Comparison of ENCODE assay signal across 4 fruit fly cellular contexts in genomic region chr2L:20793881-20794280, dm6.
TF ChIP-seq lines count a peak whose summit lies in the region.

No protein-coding gene starts in this region.

TF ChIP-seq in whole organism, adult, 20 proteins besides CTCF, POLR2A, EP300 and RAD21 (continued from another document):
- TF ChIP-seq CG1620 (GFP tag; optimal IDR thresholded peaks at IDR 0.05; lab: Kevin White, UChicago) (no peak), Mnt (GFP tag; optimal IDR thresholded peaks at IDR 0.05; lab: Kevin White, UChicago) (peak; percentile 77)
TF ChIP-seq in whole organism, adult: peak in this region for 12.

TF ChIP-seq in whole organism, embryonic, 481 proteins besides CTCF, POLR2A, EP300 and RAD21 (continued from another document and continues in another):
- peak; percentile 42 for TF ChIP-seq CG13287 (GFP tag; IDR thresholded peaks at IDR 0.05; lab: Robert Waterston, UW; ENCODE audit: partially characterized antibody)
- peak; percentile 28; the same call in 1 of the 3 replicates for TF ChIP-seq ken (GFP tag; IDR thresholded peaks at IDR 0.05; lab: Robert Waterston, UW)
- 0 out of 2 replicates have a peak, but pooled peaks have one; percentile 25 for TF ChIP-seq CG17328 (GFP tag; IDR thresholded peaks at IDR 0.05; lab: Robert Waterston, UW)
- TF ChIP-seq CG17802 (tag; optimal IDR thresholded peaks at IDR 0.05; lab: Kevin White, UChicago) = no peak
- TF ChIP-seq BtbVII (GFP tag; optimal IDR thresholded peaks at IDR 0.05; lab: Kevin White, UChicago) = peak; percentile 60
- peak; percentile 17 for TF ChIP-seq gfzf (GFP tag; optimal IDR thresholded peaks at IDR 0.05; lab: Kevin White, UChicago)
- peak in 1 of 2 experiments; percentile 2 for TF ChIP-seq Hr51 (GFP tag; optimal IDR thresholded peaks at IDR 0.05; lab: Kevin White, UChicago)
- TF ChIP-seq CG13894 (tag; optimal IDR thresholded peaks at IDR 0.05; lab: Kevin White, UChicago) = peak; percentile 41
- peak; percentile 13 for TF ChIP-seq CG12299 (tag; optimal IDR thresholded peaks at IDR 0.05; lab: Kevin White, UChicago)
- peak; percentile 85 for TF ChIP-seq Jarid2 (GFP tag; optimal IDR thresholded peaks at IDR 0.05; lab: Kevin White, UChicago)
- TF ChIP-seq br (optimal IDR thresholded peaks at IDR 0.05; lab: Kevin White, UChicago) = no peak
- no peak for TF ChIP-seq grau (tag; optimal IDR thresholded peaks at IDR 0.05; lab: Kevin White, UChicago)
- TF ChIP-seq bbx (GFP tag; IDR thresholded peaks at IDR 0.05; lab: Robert Waterston, UW; ENCODE audit: partially characterized antibody) = peak; percentile 54
- TF ChIP-seq wdn (GFP tag; IDR thresholded peaks at IDR 0.05; lab: Robert Waterston, UW) = 0 out of 2 replicates have a peak, but pooled peaks have one; percentile 14
- no peak for TF ChIP-seq crp (GFP tag; optimal IDR thresholded peaks at IDR 0.05; lab: Kevin White, UChicago)
- TF ChIP-seq hbn (GFP tag; IDR thresholded peaks at IDR 0.05; lab: Robert Waterston, UW; ENCODE audit: partially characterized antibody) = 0 out of 2 replicates have a peak, but pooled peaks have one; percentile 25
- TF ChIP-seq fd102C (GFP tag; optimal IDR thresholded peaks at IDR 0.05; lab: Kevin White, UChicago) = no peak
- no peak for TF ChIP-seq CG10267 (tag; optimal IDR thresholded peaks at IDR 0.05; lab: Kevin White, UChicago)
- no peak for TF ChIP-seq CG6254 (GFP tag; optimal IDR thresholded peaks at IDR 0.05; lab: Kevin White, UChicago)
- TF ChIP-seq oc (tag; optimal IDR thresholded peaks at IDR 0.05; lab: Kevin White, UChicago) = peak; percentile 28
- peak; percentile 78 for TF ChIP-seq z (GFP tag; IDR thresholded peaks at IDR 0.05; lab: Robert Waterston, UW)
- TF ChIP-seq tna (GFP tag; IDR thresholded peaks at IDR 0.05; lab: Robert Waterston, UW; ENCODE audit: partially characterized antibody) = peak; percentile 49; the same call in 1 of the 2 replicates
- no peak for TF ChIP-seq nmo (GFP tag; optimal IDR thresholded peaks at IDR 0.05; lab: Kevin White, UChicago)
- TF ChIP-seq nom (GFP tag; optimal IDR thresholded peaks at IDR 0.05; lab: Kevin White, UChicago) = peak; percentile 40
- TF ChIP-seq unc-4 (GFP tag; IDR thresholded peaks at IDR 0.05; lab: Robert Waterston, UW; ENCODE audit: partially characterized antibody) = peak; percentile 50; the same call in 1 of the 2 replicates
- peak; percentile 30; the same call in 1 of the 2 replicates for TF ChIP-seq NFAT (GFP tag; IDR thresholded peaks at IDR 0.05; lab: Robert Waterston, UW)
- no peak for TF ChIP-seq CG43689 (GFP tag; IDR thresholded peaks at IDR 0.05; lab: Robert Waterston, UW)
- TF ChIP-seq CG34376 (GFP tag; optimal IDR thresholded peaks at IDR 0.05; lab: Kevin White, UChicago) = peak; percentile 36
- TF ChIP-seq CG5180 (GFP tag; optimal IDR thresholded peaks at IDR 0.05; lab: Kevin White, UChicago) = peak; percentile 7
- 0 out of 3 replicates have a peak, but pooled peaks have one; percentile 19 for TF ChIP-seq knrl (GFP tag; IDR thresholded peaks at IDR 0.05; lab: Robert Waterston, UW; ENCODE audit: partially characterized antibody)
- peak; percentile 5 for TF ChIP-seq Hmr (GFP tag; optimal IDR thresholded peaks at IDR 0.05; lab: Kevin White, UChicago)
- TF ChIP-seq Bgb (GFP tag; IDR thresholded peaks at IDR 0.05; lab: Robert Waterston, UW; ENCODE audit: partially characterized antibody) = peak; percentile 48; the same call in 1 of the 2 replicates
- no peak for TF ChIP-seq Doc3 (GFP tag; IDR thresholded peaks at IDR 0.05; lab: Robert Waterston, UW; ENCODE audit: partially characterized antibody)
- TF ChIP-seq CG2199 (GFP tag; IDR thresholded peaks at IDR 0.05; lab: Robert Waterston, UW) = 0 out of 3 replicates have a peak, but pooled peaks have one; percentile 71
- no peak for TF ChIP-seq bowl (GFP tag; IDR thresholded peaks at IDR 0.05; lab: Robert Waterston, UW)
- TF ChIP-seq Ptx1 (GFP tag; IDR thresholded peaks at IDR 0.05; lab: Robert Waterston, UW) = no peak
- TF ChIP-seq Scr (GFP tag; IDR thresholded peaks at IDR 0.05; lab: Robert Waterston, UW; ENCODE audit: partially characterized antibody) = 0 out of 2 replicates have a peak, but pooled peaks have one; percentile 42

TF ChIP-seq in whole organism, prepupa, 60 proteins besides CTCF, POLR2A, EP300 and RAD21 (continued from another document):
- TF ChIP-seq Eip75B (GFP tag; optimal IDR thresholded peaks at IDR 0.05; lab: Kevin White, UChicago) (peak; percentile 3), fd59A (GFP tag; optimal IDR thresholded peaks at IDR 0.05; lab: Kevin White, UChicago) (no peak), cyc (GFP tag; optimal IDR thresholded peaks at IDR 0.05; lab: Kevin White, UChicago) (no peak), Eip78C (GFP tag; lab: Kevin White, UChicago) (no peak)

TF ChIP-seq in whole organism, wandering third instar larva, 38 proteins besides CTCF, POLR2A, EP300 and RAD21 (continued from another document):
- TF ChIP-seq OdsH (GFP tag; optimal IDR thresholded peaks at IDR 0.05; lab: Kevin White, UChicago) = no peak
- no peak for TF ChIP-seq dmrt93B (GFP tag; optimal IDR thresholded peaks at IDR 0.05; lab: Kevin White, UChicago)
- no peak for TF ChIP-seq brk (GFP tag; optimal IDR thresholded peaks at IDR 0.05; lab: Kevin White, UChicago)
- no peak for TF ChIP-seq Abd-B (GFP tag; optimal IDR thresholded peaks at IDR 0.05; lab: Kevin White, UChicago)
- TF ChIP-seq Dif (GFP tag; optimal IDR thresholded peaks at IDR 0.05; lab: Kevin White, UChicago; ENCODE audit: partially characterized antibody) = peak; percentile 74
- peak; percentile 2 for TF ChIP-seq Rel (GFP tag; optimal IDR thresholded peaks at IDR 0.05; lab: Kevin White, UChicago)
- peak; percentile 20 for TF ChIP-seq Rel (tag; optimal IDR thresholded peaks at IDR 0.05; lab: Kevin White, UChicago)
- no peak for TF ChIP-seq HLH106 (tag; optimal IDR thresholded peaks at IDR 0.05; lab: Kevin White, UChicago)
- TF ChIP-seq h (GFP tag; optimal IDR thresholded peaks at IDR 0.05; lab: Kevin White, UChicago) = peak; percentile 7
